Fruit fly (Drosophila melanogaster): ENCODE results near the gene cmb.

The cmb gene

dm6 chr3L:13452281-13452680 is 9.9 kb downstream of the cmb start:
- TF ChIP-seq Myc (optimal IDR thresholded peaks at IDR 0.05) (no peak), Sin3A (optimal IDR thresholded peaks at IDR 0.05) (no peak), ttk (optimal IDR thresholded peaks at IDR 0.05) (no peak), insv (optimal IDR thresholded peaks at IDR 0.05) (no peak), psq (optimal IDR thresholded peaks at IDR 0.05) (no peak), h (optimal IDR thresholded peaks at IDR 0.05) (no peak)

DNA sequence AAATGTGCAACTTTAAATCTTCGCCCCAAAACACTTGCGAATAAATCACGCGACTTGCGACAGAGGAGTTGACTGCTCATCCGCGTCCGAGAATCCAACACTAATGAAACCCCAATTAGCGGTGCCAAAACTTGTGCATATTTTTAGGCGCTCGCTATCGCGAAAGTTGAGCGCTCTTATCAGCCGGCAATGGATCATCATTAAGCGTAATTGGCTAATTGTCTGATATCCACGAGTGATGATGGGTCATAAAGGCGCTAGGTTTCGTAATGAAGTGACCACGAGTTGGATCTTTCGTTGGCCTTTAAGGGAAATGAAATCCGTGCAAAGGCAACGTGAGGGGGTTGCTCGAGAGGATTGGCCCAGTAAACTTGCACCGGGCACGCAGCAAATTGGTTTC is 12.4 kb downstream of the cmb start:
- TF ChIP-seq Sin3A (optimal IDR thresholded peaks at IDR 0.05) (no peak), h (optimal IDR thresholded peaks at IDR 0.05) (no peak), ttk (optimal IDR thresholded peaks at IDR 0.05) (no peak), insv (optimal IDR thresholded peaks at IDR 0.05) (no peak), psq (optimal IDR thresholded peaks at IDR 0.05) (no peak), Myc (optimal IDR thresholded peaks at IDR 0.05) (no peak)

- TF ChIP-seq h (optimal IDR thresholded peaks at IDR 0.05) (no peak), ttk (optimal IDR thresholded peaks at IDR 0.05) (no peak), psq (optimal IDR thresholded peaks at IDR 0.05) (no peak), insv (optimal IDR thresholded peaks at IDR 0.05) (no peak), Myc (optimal IDR thresholded peaks at IDR 0.05) (no peak), Sin3A (optimal IDR thresholded peaks at IDR 0.05) (no peak)
Measured at dm6 chr3L:13457133-13457532, 14.7 kb downstream of the cmb start, which contains the start of gene CG10116. CG10116 (minus strand) TSS chr3L:13457238.

DNA sequence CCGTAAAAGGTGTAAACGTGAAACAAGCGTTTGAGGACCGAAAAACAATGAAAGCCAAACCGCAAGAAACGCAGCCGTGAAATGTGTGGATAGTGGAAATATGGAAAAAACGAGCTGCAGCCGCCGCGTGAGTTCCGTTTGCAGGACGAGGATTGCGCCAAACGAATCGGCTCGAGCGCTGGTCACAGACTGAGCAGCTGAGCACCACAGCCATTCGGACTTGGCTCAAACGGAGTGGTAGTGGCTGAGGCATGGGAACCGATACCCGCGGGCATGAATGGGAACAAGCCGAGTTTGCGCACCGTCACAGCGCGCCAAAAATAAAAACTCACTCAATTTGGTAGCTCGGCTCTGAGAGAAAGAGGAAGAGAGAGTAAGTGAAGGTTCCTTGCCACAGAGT is 32.2 kb downstream of the cmb start, which contains the start of gene CG10089:
TSS of gene CG10089 (minus strand) at position 181 of the 400 bp plus-strand sequence.
- TF ChIP-seq insv (optimal IDR thresholded peaks at IDR 0.05) = no peak
- TF ChIP-seq Myc (optimal IDR thresholded peaks at IDR 0.05) = no peak
- TF ChIP-seq psq (optimal IDR thresholded peaks at IDR 0.05) = no peak

DNA sequence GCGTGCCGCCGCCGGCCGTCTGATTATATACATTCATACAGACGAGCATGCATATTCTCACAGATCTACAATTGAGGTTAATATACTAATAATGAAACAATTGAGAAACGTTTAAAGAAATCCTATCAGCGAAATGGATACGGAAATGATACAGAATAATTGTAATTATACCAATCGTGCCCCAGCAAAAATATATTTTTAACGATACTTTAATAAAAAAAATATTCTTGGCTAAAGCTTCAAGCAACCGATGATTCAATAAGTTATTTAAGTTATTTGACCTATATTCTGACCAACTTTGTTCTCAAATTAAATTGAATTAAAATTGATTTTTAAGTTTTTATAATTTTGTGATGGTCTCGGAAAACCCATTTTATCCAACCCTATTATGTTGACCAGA is 33.7 kb downstream of the cmb start:
- TF ChIP-seq insv (optimal IDR thresholded peaks at IDR 0.05) (no peak), ttk (optimal IDR thresholded peaks at IDR 0.05) (no peak), Sin3A (optimal IDR thresholded peaks at IDR 0.05) (no peak), Myc (optimal IDR thresholded peaks at IDR 0.05) (no peak), psq (optimal IDR thresholded peaks at IDR 0.05) (no peak), h (optimal IDR thresholded peaks at IDR 0.05) (no peak)

- TF ChIP-seq insv (optimal IDR thresholded peaks at IDR 0.05) = no peak
- no peak for TF ChIP-seq ttk (optimal IDR thresholded peaks at IDR 0.05)
- no peak for TF ChIP-seq h (optimal IDR thresholded peaks at IDR 0.05)
- TF ChIP-seq Sin3A (optimal IDR thresholded peaks at IDR 0.05) = no peak
- TF ChIP-seq psq (optimal IDR thresholded peaks at IDR 0.05) = no peak
- no peak for TF ChIP-seq Myc (optimal IDR thresholded peaks at IDR 0.05)
Measured at dm6 chr3L:13476566-13477452, 34.4 kb downstream of the cmb start.

dm6 chr3L:13477453-13478184 is 35.2 kb downstream of the cmb start, which contains the start of gene stv:
stv (plus strand) TSS chr3L:13477541.
- TF ChIP-seq ttk (optimal IDR thresholded peaks at IDR 0.05) = no peak
- TF ChIP-seq h (optimal IDR thresholded peaks at IDR 0.05) = no peak
- no peak for TF ChIP-seq Sin3A (optimal IDR thresholded peaks at IDR 0.05)
- no peak for TF ChIP-seq psq (optimal IDR thresholded peaks at IDR 0.05)
- no peak for TF ChIP-seq insv (optimal IDR thresholded peaks at IDR 0.05)
- no peak for TF ChIP-seq Myc (optimal IDR thresholded peaks at IDR 0.05)

DNA sequence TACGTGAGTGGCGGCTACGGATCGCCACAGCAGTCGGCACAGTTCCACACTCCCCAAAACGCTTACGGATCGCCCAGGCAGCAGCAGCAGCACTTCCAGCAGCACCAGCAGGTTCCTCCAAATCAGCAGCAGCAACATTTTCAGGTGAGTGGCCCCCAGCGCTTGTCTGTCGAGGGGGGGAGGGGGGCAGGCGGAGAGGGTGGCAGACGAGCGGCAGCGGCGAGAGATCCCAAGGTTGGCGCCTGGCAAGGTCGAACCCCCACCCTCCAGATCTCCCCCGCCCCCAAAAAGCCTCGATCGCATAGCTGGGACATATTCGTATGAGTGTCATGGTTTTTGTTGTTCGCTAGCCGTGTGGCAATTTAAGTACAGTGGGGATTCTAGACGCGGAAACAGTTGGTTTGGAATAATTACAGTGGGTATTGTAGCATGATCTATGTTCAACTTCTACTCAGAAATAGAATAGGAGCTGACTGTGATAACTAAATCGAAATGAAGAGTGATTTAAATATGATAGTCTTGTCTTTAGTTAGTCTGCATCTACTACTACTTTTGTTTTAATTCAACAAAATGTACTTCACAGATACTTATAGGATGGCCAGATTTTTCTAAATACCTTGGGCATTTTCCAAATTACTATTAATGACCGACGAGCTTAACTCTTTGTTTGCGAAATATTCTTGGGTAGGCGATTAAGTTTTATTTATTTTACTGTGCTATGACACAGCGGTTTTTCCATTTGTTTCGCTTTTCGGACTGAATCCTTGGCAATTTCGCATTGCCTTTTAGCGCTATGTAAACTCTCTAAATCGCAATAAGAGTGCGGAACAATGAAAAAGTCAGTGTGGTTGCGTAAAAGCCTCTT is 36.2 kb downstream of the cmb start:
- TF ChIP-seq insv (optimal IDR thresholded peaks at IDR 0.05) (no peak), Myc (optimal IDR thresholded peaks at IDR 0.05) (no peak), psq (optimal IDR thresholded peaks at IDR 0.05) (no peak), Sin3A (optimal IDR thresholded peaks at IDR 0.05) (no peak), h (optimal IDR thresholded peaks at IDR 0.05) (no peak), ttk (optimal IDR thresholded peaks at IDR 0.05) (no peak)

- TF ChIP-seq h (optimal IDR thresholded peaks at IDR 0.05) = no peak
- TF ChIP-seq ttk (optimal IDR thresholded peaks at IDR 0.05) = no peak
- no peak for TF ChIP-seq psq (optimal IDR thresholded peaks at IDR 0.05)
Measured at dm6 chr3L:13479204-13479600, 36.8 kb downstream of the cmb start.

- TF ChIP-seq insv (optimal IDR thresholded peaks at IDR 0.05) = no peak
- TF ChIP-seq Sin3A (optimal IDR thresholded peaks at IDR 0.05) = no peak
- TF ChIP-seq psq (optimal IDR thresholded peaks at IDR 0.05) = no peak
- no peak for TF ChIP-seq Myc (optimal IDR thresholded peaks at IDR 0.05)
- no peak for TF ChIP-seq ttk (optimal IDR thresholded peaks at IDR 0.05)
- TF ChIP-seq h (optimal IDR thresholded peaks at IDR 0.05) = no peak
Measured at dm6 chr3L:13479609-13480240, 37.3 kb downstream of the cmb start.

DNA sequence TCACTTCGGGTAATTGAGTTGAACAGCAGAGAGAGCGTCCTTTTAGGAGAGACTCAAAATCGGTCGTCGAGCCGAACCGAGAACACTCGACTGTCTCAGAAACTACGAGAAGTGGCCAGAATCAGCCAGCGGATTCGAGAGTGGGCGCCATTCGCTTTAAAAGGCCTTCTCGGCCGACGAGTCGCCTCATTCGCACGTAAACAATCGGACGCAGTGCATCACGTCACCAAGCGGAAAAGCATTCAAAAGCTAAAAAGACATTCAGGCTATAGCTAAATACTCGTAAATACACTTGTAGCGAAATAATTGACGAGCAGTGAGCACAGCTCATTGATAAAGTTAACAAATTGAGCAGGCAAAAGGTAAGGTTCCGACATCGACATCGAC is 37.8 kb downstream of the cmb start:
- TF ChIP-seq Sin3A (optimal IDR thresholded peaks at IDR 0.05) (no peak), insv (optimal IDR thresholded peaks at IDR 0.05) (no peak), h (optimal IDR thresholded peaks at IDR 0.05) (no peak), Myc (optimal IDR thresholded peaks at IDR 0.05) (no peak), psq (optimal IDR thresholded peaks at IDR 0.05) (no peak), ttk (optimal IDR thresholded peaks at IDR 0.05) (no peak)

Data from Kc167 (cell line).